Fruit fly (Drosophila melanogaster) S2 (cell line): ENCODE data around the gene janA.

Source experiments
- CG8478 ChIP-seq: fragments of >200 bp; optimal IDR thresholded peaks from 2 replicates; lab custom pipeline; 2018
- CTCF ChIP-seq, 2 experiments: fragments of >200 bp; optimal IDR thresholded peaks; 2 replicates each; lab custom pipeline; 2018

- TF ChIP-seq CTCF (optimal IDR thresholded peaks at IDR 0.05; lab: Kevin White, UChicago) (no peak), CG8478 (no peak)
Observed at dm6 chr3R:30051933-30052332, 12.6 kb upstream of the janA start, which contains the start of gene CG15528.
